Worm (Caenorhabditis elegans) whole organism, late embryonic: ENCODE results near the gene dsl-7.

ENCODE experiments used
- C08G9.2 ChIP-seq: sonication (generic microtip); optimal IDR thresholded peaks from 2 replicates; lab custom pipeline; 2016; ENCODE audit warnings: mild to moderate bottlenecking, missing genetic modification characterization, moderate library complexity, missing compliant biosample characterization
- F13H6.1 ChIP-seq: sonication (generic microtip); optimal IDR thresholded peaks from 2 replicates; lab custom pipeline; 2016; ENCODE audit warnings: missing genetic modification characterization, missing compliant biosample characterization
- K02D7.2 ChIP-seq: sonication (generic microtip); optimal IDR thresholded peaks from 2 replicates; lab custom pipeline; 2017; ENCODE audit warnings: mild to moderate bottlenecking, missing genetic modification characterization, missing compliant biosample characterization
- Y22D7AL.16 ChIP-seq: sonication (generic microtip); optimal IDR thresholded peaks from 2 replicates; lab custom pipeline; 2016; ENCODE audit warnings: missing genetic modification characterization, missing compliant biosample characterization
- ahr-1 ChIP-seq: sonication (generic microtip); optimal IDR thresholded peaks from 2 replicates; lab custom pipeline; 2016; ENCODE audit warnings: missing genetic modification characterization, missing compliant biosample characterization
- ceh-14 ChIP-seq: sonication (generic microtip); optimal IDR thresholded peaks from 2 replicates; lab custom pipeline; 2016; ENCODE audit warnings: missing genotype, missing genetic modification characterization, missing compliant biosample characterization
- ceh-18 ChIP-seq: sonication (generic microtip); optimal IDR thresholded peaks from 2 replicates; lab custom pipeline; 2016; ENCODE audit warnings: missing genetic modification characterization, missing compliant biosample characterization
- ceh-19 ChIP-seq: fragments of 200-800 bp; sonication (Bioruptor generic); optimal IDR thresholded peaks from 2 replicates; lab custom pipeline; 2018; ENCODE audit warnings: mild to moderate bottlenecking, missing genetic modification characterization, missing compliant biosample characterization
- ceh-30 ChIP-seq: fragments of 150-350 bp; optimal IDR thresholded peaks from 2 replicates; lab custom pipeline; 2014; ENCODE audit warnings: missing biosample characterization, missing genetic modification characterization
- ceh-31 ChIP-seq: sonication (generic microtip); optimal IDR thresholded peaks from 2 replicates; lab custom pipeline; 2016; ENCODE audit warnings: missing genetic modification characterization, missing compliant biosample characterization
- ceh-45 ChIP-seq: fragments of 200-800 bp; sonication (Bioruptor generic); IDR thresholded peaks from 2 replicates; pipeline ENCODE4 v1.3.6; 2022; ENCODE audit warnings: missing genetic modification reagents, missing genetic modification characterization, missing compliant biosample characterization
- ceh-48 ChIP-seq: sonication (generic microtip); optimal IDR thresholded peaks from 2 replicates; lab custom pipeline; 2016; ENCODE audit warnings: missing genetic modification characterization, inconsistent platforms, missing compliant biosample characterization
- ceh-6 ChIP-seq: fragments of 200-800 bp; sonication (Bioruptor generic); optimal IDR thresholded peaks from 2 replicates; lab custom pipeline; 2018; ENCODE audit warnings: mild to moderate bottlenecking, missing genetic modification characterization, missing compliant biosample characterization
- elt-2 ChIP-seq: sonication (generic microtip); optimal IDR thresholded peaks from 2 replicates; lab custom pipeline; 2016; ENCODE audit warnings: missing genetic modification reagents, missing genetic modification characterization, missing compliant biosample characterization
- elt-4 ChIP-seq: sonication (generic microtip); optimal IDR thresholded peaks from 2 replicates; lab custom pipeline; 2016; ENCODE audit warnings: missing genetic modification characterization, missing compliant biosample characterization
- ets-4 ChIP-seq: sonication (generic microtip); optimal IDR thresholded peaks from 2 replicates; lab custom pipeline; 2016; ENCODE audit warnings: missing genetic modification characterization, missing compliant biosample characterization
- fkh-10 ChIP-seq: fragments of 150-350 bp; optimal IDR thresholded peaks from 2 replicates; lab custom pipeline; 2014; ENCODE audit warnings: missing biosample characterization, missing genetic modification reagents, missing genetic modification characterization
- hlh-15 ChIP-seq: sonication (generic microtip); optimal IDR thresholded peaks from 2 replicates; lab custom pipeline; 2016; ENCODE audit warnings: missing genetic modification characterization, missing compliant biosample characterization
- hlh-30 ChIP-seq: sonication (generic microtip); optimal IDR thresholded peaks from 2 replicates; lab custom pipeline; 2017; ENCODE audit warnings: antibody characterized with exemption, missing genetic modification characterization, missing compliant biosample characterization; ENCODE audit not compliant: insufficient read depth
- hlh-6 ChIP-seq: sonication (generic microtip); optimal IDR thresholded peaks from 2 replicates; lab custom pipeline; 2016; ENCODE audit warnings: missing genotype, missing genetic modification characterization, missing compliant biosample characterization
- lim-6 ChIP-seq: sonication (generic microtip); optimal IDR thresholded peaks from 2 replicates; lab custom pipeline; 2016; ENCODE audit warnings: missing genetic modification characterization, missing compliant biosample characterization
- lin-11 ChIP-seq: fragments of 200-800 bp; sonication (Bioruptor generic); optimal IDR thresholded peaks from 2 replicates; lab custom pipeline; 2018; ENCODE audit warnings: mild to moderate bottlenecking, missing genetic modification characterization, missing compliant biosample characterization
- madf-2 ChIP-seq: sonication (generic microtip); optimal IDR thresholded peaks from 2 replicates; lab custom pipeline; 2017; ENCODE audit warnings: missing genetic modification characterization, missing compliant biosample characterization
- nfya-1 ChIP-seq: sonication (generic microtip); optimal IDR thresholded peaks from 2 replicates; lab custom pipeline; 2017; ENCODE audit warnings: missing genetic modification characterization, mild to moderate bottlenecking, missing compliant biosample characterization, antibody characterized with exemption, moderate library complexity
- nhr-232 ChIP-seq: sonication (generic microtip); optimal IDR thresholded peaks from 2 replicates; lab custom pipeline; 2016; ENCODE audit warnings: missing genetic modification characterization, missing compliant biosample characterization
- pag-3 ChIP-seq: sonication (generic microtip); optimal IDR thresholded peaks from 2 replicates; lab custom pipeline; 2016; ENCODE audit warnings: missing compliant biosample characterization, missing genetic modification characterization, borderline replicate concordance
- pax-1 ChIP-seq: fragments of 150-350 bp; optimal IDR thresholded peaks from 2 replicates; lab custom pipeline; 2014; ENCODE audit warnings: missing biosample characterization, missing genetic modification characterization
- pha-2 ChIP-seq: sonication (generic microtip); optimal IDR thresholded peaks from 2 replicates; lab custom pipeline; 2017; ENCODE audit warnings: mild to moderate bottlenecking, missing genetic modification characterization, missing compliant biosample characterization
- pqm-1 ChIP-seq: sonication (generic microtip); optimal IDR thresholded peaks from 2 replicates; lab custom pipeline; 2016; ENCODE audit warnings: missing genetic modification characterization, missing compliant biosample characterization
- sdc-2 ChIP-seq: sonication (generic microtip); optimal IDR thresholded peaks from 2 replicates; lab custom pipeline; 2016; ENCODE audit warnings: missing genotype, missing genetic modification characterization, missing compliant biosample characterization
- sox-2 ChIP-seq: fragments of 200-800 bp; sonication (Bioruptor generic); IDR thresholded peaks from 2 replicates; pipeline ENCODE4 v1.3.6; 2022; ENCODE audit warnings: missing genetic modification reagents, missing genetic modification characterization, missing compliant biosample characterization
- tbx-2 ChIP-seq: sonication (generic microtip); optimal IDR thresholded peaks from 2 replicates; lab custom pipeline; 2016; ENCODE audit warnings: missing genetic modification characterization, missing compliant biosample characterization
- tbx-7 ChIP-seq: sonication (generic microtip); optimal IDR thresholded peaks from 2 replicates; lab custom pipeline; 2016; ENCODE audit warnings: missing genotype, missing genetic modification characterization, missing compliant biosample characterization
- ttx-3 ChIP-seq: sonication (generic microtip); optimal IDR thresholded peaks from 2 replicates; lab custom pipeline; 2016; ENCODE audit warnings: missing genetic modification reagents, missing genetic modification characterization, missing compliant biosample characterization
- unc-3 ChIP-seq, 2 experiments: fragments of 200-800 bp in 1 of 2; sonication (Bioruptor generic) in 1 of 2; sonication (generic microtip) in 1 of 2; conservative IDR thresholded peaks in 1 of 2; optimal IDR thresholded peaks in 1 of 2; 2 replicates each; pipeline versions ENCODE4 v1.3.6 to Lab custom; 2016 to 2022; ENCODE audit warnings: missing compliant biosample characterization in 2 of 2, missing genetic modification characterization in 2 of 2, missing genetic modification reagents in 1 of 2
- unc-42 ChIP-seq: sonication (generic microtip); optimal IDR thresholded peaks from 2 replicates; lab custom pipeline; 2016; ENCODE audit warnings: missing genotype, missing genetic modification characterization, missing compliant biosample characterization
- unc-55 ChIP-seq: sonication (generic microtip); optimal IDR thresholded peaks from 2 replicates; lab custom pipeline; 2017; ENCODE audit warnings: missing biosample characterization, missing genetic modification reagents, missing genetic modification characterization

Gene dsl-7

ce11 chrV:13006754-13007153, 13.8 kb downstream of the dsl-7 start:
- TF ChIP-seq nhr-232 (tag; lab: Kevin White, UChicago) (no peak), ceh-30 (tag; lab: Kevin White, UChicago) (no peak), C08G9.2 (no peak), hlh-15 (tag; lab: Kevin White, UChicago) (no peak), lim-6 (tag; lab: Kevin White, UChicago) (no peak), nfya-1 (no peak), ceh-48 (tag; lab: Kevin White, UChicago) (no peak), Y22D7AL.16 (tag; lab: Kevin White, UChicago) (no peak), tbx-2 (tag; lab: Kevin White, UChicago) (no peak)

- TF ChIP-seq pqm-1 (tag; lab: Kevin White, UChicago) (no peak), hlh-15 (tag; lab: Kevin White, UChicago) (no peak), sdc-2 (tag; lab: Kevin White, UChicago) (no peak), F13H6.1 (tag; lab: Kevin White, UChicago) (no peak), ets-4 (no peak)
These were observed 15.9 kb downstream of the dsl-7 start, which contains the start of gene F15B9.10 for ce11 chrV:13008825-13009224. Gene F15B9.10 (minus strand): TSS chrV:13008925.

- TF ChIP-seq hlh-6 (no peak), Y22D7AL.16 (tag; lab: Kevin White, UChicago) (no peak), unc-42 (tag; lab: Kevin White, UChicago) (no peak), tbx-7 (tag; lab: Kevin White, UChicago) (no peak), pha-2 (tag; lab: Kevin White, UChicago) (no peak), sox-2 (GFP tag; lab: Robert Waterston, UW) (no peak), ceh-48 (tag; lab: Kevin White, UChicago) (no peak), unc-55 (GFP tag; lab: Kevin White, UChicago) (no peak), fkh-10 (GFP tag; lab: Kevin White, UChicago) (no peak), ceh-6 (GFP tag; lab: Kevin White, UChicago) (no peak), pax-1 (no peak), K02D7.2 (tag; lab: Kevin White, UChicago) (no peak), madf-2 (tag; lab: Kevin White, UChicago) (no peak), elt-4 (no peak), hlh-30 (no peak), unc-3 (GFP tag; conservative IDR thresholded peaks at IDR 0.05; lab: Robert Waterston, UW) (no peak), unc-3 (tag; optimal IDR thresholded peaks at IDR 0.05; lab: Kevin White, UChicago) (no peak), ceh-14 (no peak), ttx-3 (tag; lab: Kevin White, UChicago) (no peak)
- TF ChIP-seq, all 69 proteins: peak for 0
These were observed 16.3 kb downstream of the dsl-7 start for ce11 chrV:13009271-13009670.

ce11 chrV:13009843-13010242, 16.9 kb downstream of the dsl-7 start:
- TF ChIP-seq pag-3 (tag; lab: Kevin White, UChicago) (no peak), ceh-31 (peak; percentile 51), ceh-18 (peak; percentile 6), unc-55 (GFP tag; lab: Kevin White, UChicago) (peak; percentile 47), ahr-1 (tag; lab: Kevin White, UChicago) (no peak), nfya-1 (peak; percentile 31), unc-42 (tag; lab: Kevin White, UChicago) (peak; percentile 15), lin-11 (tag; lab: Kevin White, UChicago) (no peak)

ce11 chrV:13011904-13012303, 19.0 kb downstream of the dsl-7 start:
- no peak for TF ChIP-seq unc-42 (tag; lab: Kevin White, UChicago)
- TF ChIP-seq ets-4 = no peak
- no peak for TF ChIP-seq ceh-45 (GFP tag; lab: Robert Waterston, UW)
- TF ChIP-seq elt-2 = peak; percentile 63
- no peak for TF ChIP-seq ceh-19 (GFP tag; lab: Kevin White, UChicago)
